Worm (Caenorhabditis elegans): ENCODE data around the gene T12A7.2.

ce11 chrIV:11795964-11796363, 35.1 kb upstream of the T12A7.2 start:
- no peak for TF ChIP-seq ceh-36 (tag; optimal IDR thresholded peaks at IDR 0.05)
- no peak for TF ChIP-seq tbx-37 (GFP tag; conservative IDR thresholded peaks at IDR 0.05)
